Worm (Caenorhabditis elegans) whole organism, L2 larva: ENCODE results near the gene nep-4.

Experiments
- nhr-11 ChIP-seq: fragments of 150-350 bp; optimal IDR thresholded peaks from 2 replicates; lab custom pipeline; 2014; ENCODE audit warnings: missing biosample characterization, missing genetic modification characterization
- snpc-4 ChIP-seq: fragments of 150-350 bp; optimal IDR thresholded peaks from 2 replicates; lab custom pipeline; 2014; ENCODE audit warnings: missing biosample characterization, missing genetic modification characterization
- unc-39 ChIP-seq: fragments of 150-350 bp; optimal IDR thresholded peaks from 2 replicates; lab custom pipeline; 2014; ENCODE audit warnings: missing biosample characterization, missing genetic modification characterization

ce11 chrX:6825840-6826239, 37.4 kb downstream of the nep-4 start, which contains the start of gene F41B4.1:
- no peak for TF ChIP-seq unc-39 (tag; lab: Kevin White, UChicago)
- TF ChIP-seq nhr-11: no peak
- TF ChIP-seq snpc-4: no peak
